Fruit fly (Drosophila melanogaster) whole organism, prepupa: ENCODE measurements around the gene CG32591.

ENCODE experiments used
- CG10631 ChIP-seq: fragments of 200-800 bp; sonication (Bioruptor generic); optimal IDR thresholded peaks from 2 replicates; lab custom pipeline; 2016; ENCODE audit warnings: missing biosample characterization, missing genetic modification characterization
- CG16779 ChIP-seq: fragments of 200-800 bp; sonication (Bioruptor generic); optimal IDR thresholded peaks from 3 replicates; lab custom pipeline; 2017; ENCODE audit warnings: missing biosample characterization, mild to moderate bottlenecking, missing genetic modification characterization
- lz ChIP-seq: fragments of 200-800 bp; sonication (Bioruptor generic); optimal IDR thresholded peaks from 3 replicates; lab custom pipeline; 2016; ENCODE audit warnings: missing biosample characterization, missing genetic modification characterization
- topi ChIP-seq: fragments of 200-800 bp; sonication (Bioruptor generic); optimal IDR thresholded peaks from 3 replicates; lab custom pipeline; 2016; ENCODE audit warnings: missing biosample characterization, missing genetic modification characterization

dm6 chrX:14910464-14911349 is 18.0 kb downstream of the CG32591 start, which contains the start of gene CG14406:
- TF ChIP-seq topi (GFP tag; lab: Kevin White, UChicago): peak; percentile 32
- TF ChIP-seq CG10631: no peak
- no peak for TF ChIP-seq CG16779
- no peak for TF ChIP-seq lz (GFP tag; lab: Kevin White, UChicago)
